Worm (Caenorhabditis elegans): ENCODE results near the gene K02E7.7.

The K02E7.7 gene

ce11 chrII:1100719-1101118 is 45.9 kb downstream of the K02E7.7 start, which contains the start of gene pho-14:
Gene pho-14, minus strand, starts transcription at chrII:1100819.
- TF ChIP-seq fkh-6 (tag; optimal IDR thresholded peaks at IDR 0.05) (no peak), madf-2 (tag; optimal IDR thresholded peaks at IDR 0.05) (no peak), elt-2 (tag; optimal IDR thresholded peaks at IDR 0.05) (no peak)

ce11 chrII:1101413-1101812 is 46.6 kb downstream of the K02E7.7 start:
- no peak for TF ChIP-seq pha-2 (tag; optimal IDR thresholded peaks at IDR 0.05)
- TF ChIP-seq T23F11.4 (GFP tag; optimal IDR thresholded peaks at IDR 0.05), result no peak
- TF ChIP-seq unc-55 (GFP tag; optimal IDR thresholded peaks at IDR 0.05), result no peak
- TF ChIP-seq nhr-11 (tag; optimal IDR thresholded peaks at IDR 0.05), result no peak
- TF ChIP-seq ceh-14 (tag; optimal IDR thresholded peaks at IDR 0.05), result no peak
- no peak for TF ChIP-seq pqm-1 (tag; optimal IDR thresholded peaks at IDR 0.05)
- TF ChIP-seq ceh-6 (GFP tag; optimal IDR thresholded peaks at IDR 0.05), result no peak
- no peak for TF ChIP-seq F13H6.1 (tag; optimal IDR thresholded peaks at IDR 0.05)
- no peak for TF ChIP-seq pha-4 (tag; optimal IDR thresholded peaks at IDR 0.05)
- TF ChIP-seq ceh-18 (tag; optimal IDR thresholded peaks at IDR 0.05), result no peak
- no peak for TF ChIP-seq unc-3 (GFP tag; conservative IDR thresholded peaks at IDR 0.05)
- no peak for TF ChIP-seq unc-3 (tag; optimal IDR thresholded peaks at IDR 0.05)
- TF ChIP-seq ceh-31 (tag; optimal IDR thresholded peaks at IDR 0.05), result no peak
- TF ChIP-seq C08G9.2 (tag; optimal IDR thresholded peaks at IDR 0.05), result no peak
- TF ChIP-seq ceh-22 (tag; optimal IDR thresholded peaks at IDR 0.05), result no peak
- TF ChIP-seq che-1 (tag; optimal IDR thresholded peaks at IDR 0.05), result no peak
- no peak for TF ChIP-seq fax-1 (tag; optimal IDR thresholded peaks at IDR 0.05)

- TF ChIP-seq odd-2 (tag; optimal IDR thresholded peaks at IDR 0.05) (no peak), pat-9 (tag; optimal IDR thresholded peaks at IDR 0.05) (no peak), fax-1 (tag; optimal IDR thresholded peaks at IDR 0.05) (no peak), fkh-10 (GFP tag; optimal IDR thresholded peaks at IDR 0.05) (no peak), ahr-1 (tag; optimal IDR thresholded peaks at IDR 0.05) (no peak), rnt-1 (tag; optimal IDR thresholded peaks at IDR 0.05) (no peak), unc-3 (GFP tag; conservative IDR thresholded peaks at IDR 0.05) (no peak), unc-3 (tag; optimal IDR thresholded peaks at IDR 0.05) (no peak), pag-3 (tag; optimal IDR thresholded peaks at IDR 0.05; ENCODE audit: borderline replicate concordance) (no peak), lim-6 (tag; optimal IDR thresholded peaks at IDR 0.05) (no peak), elt-4 (tag; optimal IDR thresholded peaks at IDR 0.05) (no peak), ceh-48 (tag; optimal IDR thresholded peaks at IDR 0.05) (no peak), lin-11 (tag; optimal IDR thresholded peaks at IDR 0.05) (no peak), C08G9.2 (tag; optimal IDR thresholded peaks at IDR 0.05) (no peak), madf-2 (tag; optimal IDR thresholded peaks at IDR 0.05) (no peak), ttx-3 (tag; optimal IDR thresholded peaks at IDR 0.05) (no peak), tbx-7 (tag; optimal IDR thresholded peaks at IDR 0.05) (no peak), unc-55 (GFP tag; optimal IDR thresholded peaks at IDR 0.05) (no peak), hlh-30 (tag; optimal IDR thresholded peaks at IDR 0.05; ENCODE audit: insufficient read depth) (no peak), nhr-232 (tag; optimal IDR thresholded peaks at IDR 0.05) (no peak)
Observed at ce11 chrII:1102209-1102608, 47.4 kb downstream of the K02E7.7 start.

ce11 chrII:1103484-1104100 is 48.8 kb downstream of the K02E7.7 start:
- TF ChIP-seq madf-2 (tag; optimal IDR thresholded peaks at IDR 0.05) (no peak), pqm-1 (tag; optimal IDR thresholded peaks at IDR 0.05) (peak; percentile 54), hlh-13 (GFP tag; optimal IDR thresholded peaks at IDR 0.05) (no peak), pha-4 (tag; optimal IDR thresholded peaks at IDR 0.05) (no peak), elt-2 (tag; optimal IDR thresholded peaks at IDR 0.05) (peak; percentile 99)

- TF ChIP-seq ceh-14 (tag; optimal IDR thresholded peaks at IDR 0.05) (no peak), lin-11 (tag; optimal IDR thresholded peaks at IDR 0.05) (no peak), gmeb-2 (tag; optimal IDR thresholded peaks at IDR 0.05) (no peak), tbx-7 (tag; optimal IDR thresholded peaks at IDR 0.05) (no peak), dve-1 (tag; optimal IDR thresholded peaks at IDR 0.05) (no peak), pha-2 (tag; optimal IDR thresholded peaks at IDR 0.05) (no peak), syd-9 (tag; optimal IDR thresholded peaks at IDR 0.05) (no peak), pag-3 (tag; optimal IDR thresholded peaks at IDR 0.05; ENCODE audit: borderline replicate concordance) (no peak), pax-1 (tag; optimal IDR thresholded peaks at IDR 0.05) (no peak)
Observed at ce11 chrII:1104409-1104808, 49.6 kb downstream of the K02E7.7 start, which contains the start of gene T13B5.9. Gene T13B5.9, minus strand, starts transcription at chrII:1104509.

Measured in whole organism, late embryonic.